Worm (Caenorhabditis elegans) whole organism, L4 larva: ENCODE results near the gene egrh-3.

Experiments
- D1046.2 ChIP-seq: fragments of 200-800 bp; sonication (Bioruptor generic); IDR thresholded peaks from 2 replicates; pipeline ENCODE4 v1.3.6; 2022; ENCODE audit warnings: missing genetic modification characterization, missing compliant biosample characterization
- F26F4.8 ChIP-seq: fragments of 200-800 bp; sonication (Bioruptor generic); conservative IDR thresholded peaks from 2 replicates; pipeline ENCODE4 v1.3.6; 2022; ENCODE audit warnings: missing genetic modification characterization, missing compliant biosample characterization
- F44E2.7 ChIP-seq: fragments of 200-800 bp; sonication (Bioruptor generic); IDR thresholded peaks from 2 replicates; pipeline ENCODE4 v2.1.2; 2022; ENCODE audit warnings: missing genetic modification characterization, missing compliant biosample characterization
- F49E8.2 ChIP-seq: sonication (generic microtip); optimal IDR thresholded peaks from 2 replicates; lab custom pipeline; 2016; ENCODE audit warnings: missing compliant biosample characterization, mild to moderate bottlenecking, missing genetic modification characterization, borderline replicate concordance
- T20F7.1 ChIP-seq: fragments of 200-800 bp; sonication (Bioruptor generic); optimal IDR thresholded peaks from 2 replicates; lab custom pipeline; 2018; ENCODE audit warnings: mild to moderate bottlenecking, missing genetic modification characterization, missing compliant biosample characterization
- T26A8.4 ChIP-seq: fragments of 200-800 bp; sonication (Bioruptor generic); IDR thresholded peaks from 2 replicates; pipeline ENCODE4 v1.3.6; 2022; ENCODE audit warnings: missing genetic modification characterization, missing compliant biosample characterization
- Y105C5A.15 ChIP-seq: fragments of 200-800 bp; sonication (Bioruptor generic); IDR thresholded peaks from 2 replicates; pipeline ENCODE4 v1.3.6; 2022; ENCODE audit warnings: missing genetic modification characterization, missing compliant biosample characterization
- Y48G9A.11 ChIP-seq: fragments of 200-800 bp; sonication (Bioruptor generic); IDR thresholded peaks from 2 replicates; pipeline ENCODE4 v1.3.6; 2022; ENCODE audit warnings: missing genetic modification reagents, missing genetic modification characterization, missing compliant biosample characterization
- Y5F2A.4 ChIP-seq: fragments of 200-800 bp; sonication (Bioruptor generic); optimal IDR thresholded peaks from 2 replicates; lab custom pipeline; 2018; ENCODE audit warnings: mild to moderate bottlenecking, missing genetic modification characterization, missing compliant biosample characterization
- Y75B8A.6 ChIP-seq: fragments of 200-800 bp; sonication (Bioruptor generic); IDR thresholded peaks from 2 replicates; pipeline ENCODE4 v1.3.6; 2022; ENCODE audit warnings: missing genetic modification reagents, missing genetic modification characterization, missing compliant biosample characterization
- ZK546.5 ChIP-seq, 2 experiments: sonication (generic microtip); optimal IDR thresholded peaks; 2 replicates each; lab custom pipeline; 2017; ENCODE audit warnings: missing biosample characterization in 2 of 2, missing genetic modification characterization in 2 of 2
- aha-1 ChIP-seq: fragments of 150-350 bp; peaks from one replicate; lab custom pipeline; 2014; ENCODE audit warnings: missing biosample characterization, missing genetic modification characterization
- aly-2 ChIP-seq: sonication (generic microtip); optimal IDR thresholded peaks from 2 replicates; lab custom pipeline; 2018; ENCODE audit warnings: missing biosample characterization, missing genetic modification characterization
- daf-16 ChIP-seq, 3 experiments: sonication (generic microtip); optimal IDR thresholded peaks; 2 replicates each; lab custom pipeline; 2016 to 2017; ENCODE audit warnings: missing genetic modification characterization in 3 of 3, missing genetic modification reagents in 3 of 3, mild to moderate bottlenecking in 2 of 3, missing compliant biosample characterization in 2 of 3, missing biosample characterization in 1 of 3, moderate library complexity in 1 of 3
- daf-19 ChIP-seq: fragments of 200-800 bp; sonication (Bioruptor generic); conservative IDR thresholded peaks from 2 replicates; pipeline ENCODE4 v1.3.6; 2022; ENCODE audit warnings: missing genetic modification characterization, missing compliant biosample characterization
- daf-8 ChIP-seq: fragments of 200-800 bp; sonication (Bioruptor generic); IDR thresholded peaks from 2 replicates; pipeline ENCODE4 v1.3.6; 2022; ENCODE audit warnings: missing genetic modification characterization, missing compliant biosample characterization
- dmd-8 ChIP-seq: fragments of 200-800 bp; sonication (Bioruptor generic); IDR thresholded peaks from 2 replicates; pipeline ENCODE4 v1.3.6; 2022; ENCODE audit warnings: missing genetic modification characterization, missing compliant biosample characterization
- dmd-9 ChIP-seq: fragments of 200-800 bp; sonication (Bioruptor generic); IDR thresholded peaks from 2 replicates; pipeline ENCODE4 v1.3.6; 2022; ENCODE audit warnings: missing genetic modification reagents, missing genetic modification characterization, missing compliant biosample characterization
- egl-43 ChIP-seq: fragments of 200-800 bp; sonication (Bioruptor generic); IDR thresholded peaks from 2 replicates; pipeline ENCODE4 v1.3.6; 2022; ENCODE audit warnings: missing genetic modification reagents, missing genetic modification characterization, missing compliant biosample characterization
- fkh-10 ChIP-seq: fragments of 150-350 bp; optimal IDR thresholded peaks from 2 replicates; lab custom pipeline; 2014; ENCODE audit warnings: missing biosample characterization, missing genetic modification reagents, missing genetic modification characterization
- fos-1 ChIP-seq: fragments of 150-350 bp; optimal IDR thresholded peaks from 2 replicates; lab custom pipeline; 2014; ENCODE audit warnings: missing biosample characterization, missing genetic modification characterization
- gei-8 ChIP-seq: fragments of 200-800 bp; sonication (Bioruptor generic); optimal IDR thresholded peaks from 2 replicates; lab custom pipeline; 2018; ENCODE audit warnings: mild to moderate bottlenecking, missing genetic modification characterization, missing compliant biosample characterization
- hlh-11 ChIP-seq: fragments of 200-800 bp; sonication (Bioruptor generic); optimal IDR thresholded peaks from 2 replicates; lab custom pipeline; 2018; ENCODE audit warnings: mild to moderate bottlenecking, missing genetic modification characterization, missing compliant biosample characterization
- hmg-1.1 ChIP-seq: fragments of 200-800 bp; sonication (Bioruptor generic); IDR thresholded peaks from 2 replicates; pipeline ENCODE4 v1.3.6; 2022; ENCODE audit warnings: missing genetic modification reagents, missing genetic modification characterization, missing compliant biosample characterization
- lim-7 ChIP-seq: fragments of 200-800 bp; sonication (Bioruptor generic); IDR thresholded peaks from 2 replicates; pipeline ENCODE4 v1.3.6; 2022; ENCODE audit warnings: missing genetic modification characterization, missing compliant biosample characterization
- lin-1 ChIP-seq: fragments of 200-800 bp; sonication (Bioruptor generic); IDR thresholded peaks from 2 replicates; pipeline ENCODE4 v1.3.6; 2022; ENCODE audit warnings: missing genetic modification reagents, missing genetic modification characterization, missing compliant biosample characterization
- lin-38 ChIP-seq: fragments of 200-800 bp; sonication (Bioruptor generic); IDR thresholded peaks from 2 replicates; pipeline ENCODE4 v1.3.6; 2022; ENCODE audit warnings: missing genetic modification reagents, missing genetic modification characterization, missing compliant biosample characterization
- madf-5 ChIP-seq, 2 experiments: fragments of 200-800 bp; sonication (Bioruptor generic); IDR thresholded peaks; 2 replicates each; pipeline ENCODE4 v1.3.6; 2022; ENCODE audit warnings: missing compliant biosample characterization in 2 of 2, missing genetic modification characterization in 2 of 2
- mdt-29 ChIP-seq: fragments of 200-800 bp; sonication (Bioruptor generic); IDR thresholded peaks from 2 replicates; pipeline ENCODE4 v1.3.6; 2022; ENCODE audit warnings: missing genetic modification reagents, missing genetic modification characterization, missing compliant biosample characterization
- mes-2 ChIP-seq: sonication (generic microtip); optimal IDR thresholded peaks from 2 replicates; lab custom pipeline; 2016; ENCODE audit warnings: missing genotype, mild to moderate bottlenecking, missing genetic modification characterization, missing compliant biosample characterization; ENCODE audit not compliant: poor library complexity, severe bottlenecking
- nhr-102 ChIP-seq: sonication (generic microtip); optimal IDR thresholded peaks from 2 replicates; lab custom pipeline; 2016; ENCODE audit warnings: mild to moderate bottlenecking, missing genetic modification characterization, moderate library complexity, missing compliant biosample characterization
- nhr-237 ChIP-seq: sonication (generic microtip); optimal IDR thresholded peaks from 2 replicates; lab custom pipeline; 2017; ENCODE audit warnings: missing biosample characterization, missing genetic modification characterization
- nhr-25 ChIP-seq: sonication (generic microtip); optimal IDR thresholded peaks from 2 replicates; lab custom pipeline; 2017; ENCODE audit warnings: missing genetic modification characterization, mild to moderate bottlenecking, missing compliant biosample characterization, antibody characterized with exemption, moderate library complexity, borderline replicate concordance; ENCODE audit not compliant: insufficient read depth
- nhr-42 ChIP-seq: fragments of 200-800 bp; sonication (Bioruptor generic); IDR thresholded peaks from 2 replicates; pipeline ENCODE4 v1.3.6; 2022; ENCODE audit warnings: missing genetic modification characterization, missing compliant biosample characterization
- pha-4 ChIP-seq, 2 experiments: fragments of 150-350 bp in 1 of 2; fragments of 200-800 bp in 1 of 2; sonication (Bioruptor generic) in 1 of 2; IDR thresholded peaks in 1 of 2; optimal IDR thresholded peaks in 1 of 2; 2 replicates each; pipeline versions ENCODE4 v1.3.6 to Lab custom; 2014 to 2022; ENCODE audit warnings: missing genetic modification characterization in 2 of 2, missing genetic modification reagents in 2 of 2, missing biosample characterization in 1 of 2, missing compliant biosample characterization in 1 of 2
- php-3 ChIP-seq: fragments of 200-800 bp; sonication (Bioruptor generic); IDR thresholded peaks from 2 replicates; pipeline ENCODE4 v1.3.6; 2022; ENCODE audit warnings: missing genetic modification reagents, missing genetic modification characterization, missing compliant biosample characterization
- saeg-2 ChIP-seq: fragments of 200-800 bp; sonication (Bioruptor generic); IDR thresholded peaks from 2 replicates; pipeline ENCODE4 v1.3.6; 2022; ENCODE audit warnings: missing genetic modification reagents, missing genetic modification characterization, missing compliant biosample characterization
- sdz-12 ChIP-seq: fragments of 200-800 bp; sonication (Bioruptor generic); optimal IDR thresholded peaks from 2 replicates; lab custom pipeline; 2018; ENCODE audit warnings: mild to moderate bottlenecking, missing genetic modification characterization, missing compliant biosample characterization
- snpc-1.2 ChIP-seq: fragments of 200-800 bp; sonication (Bioruptor generic); IDR thresholded peaks from 2 replicates; pipeline ENCODE4 v1.3.6; 2022; ENCODE audit warnings: missing genetic modification reagents, missing genetic modification characterization, missing compliant biosample characterization
- snpc-4 ChIP-seq: fragments of 150-350 bp; optimal IDR thresholded peaks from 2 replicates; lab custom pipeline; 2014; ENCODE audit warnings: missing biosample characterization, missing genetic modification characterization
- spr-3 ChIP-seq: fragments of 200-800 bp; sonication (Bioruptor generic); optimal IDR thresholded peaks from 2 replicates; lab custom pipeline; 2018; ENCODE audit warnings: mild to moderate bottlenecking, missing genetic modification characterization, missing compliant biosample characterization
- vab-7 ChIP-seq: fragments of 200-800 bp; sonication (Bioruptor generic); IDR thresholded peaks from 2 replicates; pipeline ENCODE4 v1.3.6; 2022; ENCODE audit warnings: missing genetic modification reagents, missing genetic modification characterization, missing compliant biosample characterization
- zip-11 ChIP-seq: fragments of 200-800 bp; sonication (Bioruptor generic); IDR thresholded peaks from 2 replicates; pipeline ENCODE4 v1.3.6; 2022; ENCODE audit warnings: missing genetic modification characterization, missing compliant biosample characterization

egrh-3 gene

ce11 chrIV:2665388-2665978 is 23.1 kb downstream of the egrh-3 start (continued):
- TF ChIP-seq fos-1 (tag; lab: Kevin White, UChicago), result no peak
- peak; percentile 15 for TF ChIP-seq Y5F2A.4 (GFP tag; lab: Kevin White, UChicago)
- TF ChIP-seq hlh-11 (tag; lab: Kevin White, UChicago), result peak; percentile 40
- TF ChIP-seq nhr-102 (tag; lab: Kevin White, UChicago), result no peak
- no peak for TF ChIP-seq fkh-10
- TF ChIP-seq aly-2 (tag; lab: Kevin White, UChicago), result no peak
- no peak for TF ChIP-seq sdz-12 (GFP tag; lab: Kevin White, UChicago)
- no peak for TF ChIP-seq F49E8.2 (tag; lab: Kevin White, UChicago)
- no peak for TF ChIP-seq nhr-237

- TF ChIP-seq sdz-12 (GFP tag; lab: Kevin White, UChicago) (no peak), snpc-4 (tag; lab: Kevin White, UChicago) (no peak), lin-38 (GFP tag; lab: Robert Waterston, UW) (peak; percentile 75), lim-7 (GFP tag; lab: Robert Waterston, UW) (peak; percentile 86), nhr-42 (0 out of 2 replicates have a peak, but pooled peaks have one; percentile 55), F44E2.7 (peak; percentile 91), gei-8 (GFP tag; lab: Kevin White, UChicago) (peak; percentile 57), aha-1 (peak; percentile 9), saeg-2 (GFP tag; lab: Robert Waterston, UW) (no peak), spr-3 (GFP tag; lab: Kevin White, UChicago) (no peak), Y75B8A.6 (peak; percentile 32; the same call in 1 of the 2 replicates), daf-16 (GFP tag; optimal IDR thresholded peaks at IDR 0.05; lab: Kevin White, UChicago) (peak in 1 of 2 experiments; percentile 60), daf-16 (tag; optimal IDR thresholded peaks at IDR 0.05; lab: Kevin White, UChicago) (no peak), egl-43 (peak; percentile 84), nhr-25 (tag; lab: Kevin White, UChicago) (no peak), ZK546.5 (tag; optimal IDR thresholded peaks at IDR 0.05; lab: Kevin White, UChicago) (no peak), D1046.2 (peak; percentile 84), T26A8.4 (no peak), F26F4.8 (GFP tag; lab: Robert Waterston, UW) (peak; percentile 88), php-3 (GFP tag; lab: Robert Waterston, UW) (no peak), daf-8 (GFP tag; lab: Robert Waterston, UW) (0 out of 2 replicates have a peak, but pooled peaks have one; percentile 48), Y5F2A.4 (GFP tag; lab: Kevin White, UChicago) (peak; percentile 67), vab-7 (peak; percentile 61; the same call in 1 of the 2 replicates), pha-4 (GFP tag; IDR thresholded peaks at IDR 0.05; lab: Robert Waterston, UW) (peak; percentile 70; the same call in 1 of the 2 replicates), pha-4 (tag; optimal IDR thresholded peaks at IDR 0.05; lab: Kevin White, UChicago) (no peak), snpc-1.2 (GFP tag; lab: Robert Waterston, UW) (0 out of 2 replicates have a peak, but pooled peaks have one; percentile 54), dmd-8 (0 out of 2 replicates have a peak, but pooled peaks have one; percentile 70), mes-2 (tag; lab: Kevin White, UChicago) (peak; percentile 51), zip-11 (0 out of 2 replicates have a peak, but pooled peaks have one; percentile 44), mdt-29 (GFP tag; lab: Robert Waterston, UW) (0 out of 2 replicates have a peak, but pooled peaks have one; percentile 38), daf-19 (GFP tag; lab: Robert Waterston, UW) (peak; percentile 70), hmg-1.1 (no peak; the same call in 1 of the 2 replicates), Y105C5A.15 (GFP tag; lab: Robert Waterston, UW) (peak; percentile 70; the same call in 1 of the 2 replicates), madf-5 (GFP tag; IDR thresholded peaks at IDR 0.05; lab: Robert Waterston, UW) (peak; percentile 36 to 42; a peak in 1 of 4 replicates), dmd-9 (GFP tag; lab: Robert Waterston, UW) (0 out of 2 replicates have a peak, but pooled peaks have one; percentile 52), lin-1 (GFP tag; lab: Robert Waterston, UW) (0 out of 2 replicates have a peak, but pooled peaks have one; percentile 10), T20F7.1 (peak; percentile 21), Y48G9A.11 (GFP tag; lab: Robert Waterston, UW) (peak; percentile 60; the same call in 1 of the 2 replicates)
Observed at ce11 chrIV:2664901-2665201, 23.7 kb downstream of the egrh-3 start.
